Fruit fly (Drosophila melanogaster): ENCODE measurements around the gene XRCC1.

The XRCC1 gene

dm6 chrX:5322459-5322883 lies 7.2 kb upstream of the XRCC1 start, which contains the start of gene Rnp4F (continued):
- TF ChIP-seq br (GFP tag; optimal IDR thresholded peaks at IDR 0.05): no peak
- no peak for TF ChIP-seq Jra (GFP tag; optimal IDR thresholded peaks at IDR 0.05)
- peak; percentile 42 for TF ChIP-seq sv (GFP tag; optimal IDR thresholded peaks at IDR 0.05)

dm6 chrX:5323636-5324035 lies 6.0 kb upstream of the XRCC1 start, which contains the start of gene Mcm3:
Gene Mcm3 (plus strand): TSS chrX:5323855.
- TF ChIP-seq pan (optimal IDR thresholded peaks at IDR 0.05) (no peak), Dif (GFP tag; optimal IDR thresholded peaks at IDR 0.05; ENCODE audit: partially characterized antibody) (no peak), OdsH (GFP tag; optimal IDR thresholded peaks at IDR 0.05) (no peak), usp (GFP tag; optimal IDR thresholded peaks at IDR 0.05) (no peak), brk (GFP tag; optimal IDR thresholded peaks at IDR 0.05) (no peak), br (GFP tag; optimal IDR thresholded peaks at IDR 0.05) (no peak), Dfd (GFP tag; optimal IDR thresholded peaks at IDR 0.05) (no peak), HLH106 (tag; optimal IDR thresholded peaks at IDR 0.05) (no peak), Vsx2 (GFP tag; optimal IDR thresholded peaks at IDR 0.05; ENCODE audit: partially characterized antibody) (no peak), Jra (GFP tag; optimal IDR thresholded peaks at IDR 0.05) (no peak), CG9705 (GFP tag; optimal IDR thresholded peaks at IDR 0.05) (no peak), woc (GFP tag; optimal IDR thresholded peaks at IDR 0.05) (no peak)

dm6 chrX:5332259-5332862 lies 2.7 kb downstream of the XRCC1 start, which contains the start of gene CanB:
Gene CanB (plus strand): TSS chrX:5332499.
- TF ChIP-seq Hnf4 (GFP tag; optimal IDR thresholded peaks at IDR 0.05): no peak
- peak; percentile 51 for TF ChIP-seq Hr83 (GFP tag; optimal IDR thresholded peaks at IDR 0.05; ENCODE audit: poor library complexity, severe bottlenecking)
- no peak for TF ChIP-seq br (GFP tag; optimal IDR thresholded peaks at IDR 0.05)
- TF ChIP-seq tai (GFP tag; optimal IDR thresholded peaks at IDR 0.05): no peak
- peak; percentile 3 for TF ChIP-seq rgr (GFP tag; optimal IDR thresholded peaks at IDR 0.05)
- no peak for TF ChIP-seq Hr78 (GFP tag; optimal IDR thresholded peaks at IDR 0.05)
- no peak for TF ChIP-seq OdsH (GFP tag; optimal IDR thresholded peaks at IDR 0.05)
- no peak for TF ChIP-seq brk (GFP tag; optimal IDR thresholded peaks at IDR 0.05)
- TF ChIP-seq Mio (GFP tag; optimal IDR thresholded peaks at IDR 0.05): no peak
- TF ChIP-seq CG9705 (GFP tag; optimal IDR thresholded peaks at IDR 0.05): no peak
- TF ChIP-seq foxo (GFP tag; optimal IDR thresholded peaks at IDR 0.05): no peak
- no peak for TF ChIP-seq dmrt93B (GFP tag; optimal IDR thresholded peaks at IDR 0.05)
- no peak for TF ChIP-seq CG32264 (GFP tag; optimal IDR thresholded peaks at IDR 0.05)
- no peak for TF ChIP-seq Abd-B (GFP tag; optimal IDR thresholded peaks at IDR 0.05)
- peak; percentile 23 for TF ChIP-seq h (GFP tag; optimal IDR thresholded peaks at IDR 0.05)
- TF ChIP-seq psq (GFP tag; optimal IDR thresholded peaks at IDR 0.05): no peak
- peak; percentile 6 for TF ChIP-seq Myc (optimal IDR thresholded peaks at IDR 0.05)
- no peak for TF ChIP-seq Dfd (GFP tag; optimal IDR thresholded peaks at IDR 0.05)
- no peak for TF ChIP-seq Rel (GFP tag; optimal IDR thresholded peaks at IDR 0.05)
- TF ChIP-seq Rel (tag; optimal IDR thresholded peaks at IDR 0.05): no peak
- TF ChIP-seq pan (optimal IDR thresholded peaks at IDR 0.05): no peak
- no peak for TF ChIP-seq lola (GFP tag; optimal IDR thresholded peaks at IDR 0.05)
- peak; percentile 68 for TF ChIP-seq woc (GFP tag; optimal IDR thresholded peaks at IDR 0.05)
- no peak for TF ChIP-seq dsf (GFP tag; optimal IDR thresholded peaks at IDR 0.05; ENCODE audit: borderline replicate concordance)
- TF ChIP-seq Sp1 (GFP tag; optimal IDR thresholded peaks at IDR 0.05): no peak
- TF ChIP-seq sv (GFP tag; optimal IDR thresholded peaks at IDR 0.05): no peak
- no peak for TF ChIP-seq fru (GFP tag; optimal IDR thresholded peaks at IDR 0.05)
- TF ChIP-seq GATAd (GFP tag; optimal IDR thresholded peaks at IDR 0.05): no peak
- TF ChIP-seq N (GFP tag; optimal IDR thresholded peaks at IDR 0.05): no peak
- TF ChIP-seq HLH106 (tag; optimal IDR thresholded peaks at IDR 0.05): no peak
- TF ChIP-seq jim (GFP tag; optimal IDR thresholded peaks at IDR 0.05): no peak
- TF ChIP-seq usp (GFP tag; optimal IDR thresholded peaks at IDR 0.05): no peak
- TF ChIP-seq dl (GFP tag; optimal IDR thresholded peaks at IDR 0.05; ENCODE audit: insufficient read depth in 1 of 2, partially characterized antibody in 2 of 2): no peak
- no peak for TF ChIP-seq Jra (GFP tag; optimal IDR thresholded peaks at IDR 0.05)
- no peak for TF ChIP-seq CrebA (GFP tag; optimal IDR thresholded peaks at IDR 0.05; ENCODE audit: borderline replicate concordance)
- TF ChIP-seq Vsx2 (GFP tag; optimal IDR thresholded peaks at IDR 0.05; ENCODE audit: partially characterized antibody): no peak
- no peak for TF ChIP-seq ey (GFP tag; optimal IDR thresholded peaks at IDR 0.05)

Measured in whole organism, wandering third instar larva.